ENCODE assay signal across 1 fruit fly cellular context in the genomic region with DNA sequence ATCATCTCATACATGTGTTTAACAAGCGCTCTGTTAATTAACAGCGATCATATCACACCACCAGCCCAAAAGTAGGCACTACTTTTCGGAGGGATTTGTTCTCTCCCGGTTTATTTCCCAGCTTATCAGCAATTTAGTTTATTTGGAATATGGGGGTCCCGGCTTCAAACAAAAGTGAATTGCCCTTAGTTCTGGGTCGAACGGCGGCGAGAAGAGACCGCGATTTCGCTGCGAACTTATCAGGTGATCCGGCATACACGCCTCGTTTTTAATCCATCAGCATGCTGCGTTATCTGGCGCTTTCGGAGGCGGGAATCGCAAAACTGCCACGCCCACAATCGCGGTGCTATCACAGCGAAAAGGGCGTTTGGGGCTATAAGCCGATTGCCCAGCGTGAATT.
TF ChIP-seq lines count a peak whose summit lies in the region.

A gene (plus strand): TSS at position 186 of the 400 bp plus-strand sequence.

TF ChIP-seq in whole organism, embryonic, 481 proteins besides CTCF, POLR2A, EP300 and RAD21 (continued from another document):
- TF ChIP-seq CG17359 (tag; optimal IDR thresholded peaks at IDR 0.05; lab: Kevin White, UChicago) (no peak), CG10267 (tag; optimal IDR thresholded peaks at IDR 0.05; lab: Kevin White, UChicago) (no peak), jing (GFP tag; optimal IDR thresholded peaks at IDR 0.05; lab: Kevin White, UChicago) (no peak), yki (optimal IDR thresholded peaks at IDR 0.05; lab: Kevin White, UChicago) (no peak), Hmr (GFP tag; optimal IDR thresholded peaks at IDR 0.05; lab: Kevin White, UChicago) (peak; percentile 17), H2.0 (GFP tag; IDR thresholded peaks at IDR 0.05; lab: Robert Waterston, UW) (no peak), fd96Cb (tag; optimal IDR thresholded peaks at IDR 0.05; lab: Kevin White, UChicago) (no peak), Gug (GFP tag; IDR thresholded peaks at IDR 0.05; lab: Robert Waterston, UW) (no peak), Hr3 (GFP tag; optimal IDR thresholded peaks at IDR 0.05; lab: Kevin White, UChicago) (no peak), CG11456 (GFP tag; IDR thresholded peaks at IDR 0.05; lab: Robert Waterston, UW) (no peak), CG7928 (GFP tag; optimal IDR thresholded peaks at IDR 0.05; lab: Kevin White, UChicago) (no peak), YL-1 (GFP tag; optimal IDR thresholded peaks at IDR 0.05; lab: Kevin White, UChicago) (no peak), CG12659 (GFP tag; optimal IDR thresholded peaks at IDR 0.05; lab: Kevin White, UChicago) (no peak), CG7839 (tag; optimal IDR thresholded peaks at IDR 0.05; lab: Kevin White, UChicago) (no peak), twi (tag; optimal IDR thresholded peaks at IDR 0.05; lab: Kevin White, UChicago) (no peak), Neu2 (GFP tag; optimal IDR thresholded peaks at IDR 0.05; lab: Kevin White, UChicago; ENCODE audit: borderline replicate concordance) (no peak), mirr (GFP tag; optimal IDR thresholded peaks at IDR 0.05; lab: Kevin White, UChicago) (peak; percentile 96), CG15073 (GFP tag; optimal IDR thresholded peaks at IDR 0.05; lab: Kevin White, UChicago) (no peak), CG15696 (tag; optimal IDR thresholded peaks at IDR 0.05; lab: Kevin White, UChicago) (no peak), CG5245 (GFP tag; optimal IDR thresholded peaks at IDR 0.05; lab: Kevin White, UChicago) (no peak), hb (GFP tag; IDR thresholded peaks at IDR 0.05; lab: Robert Waterston, UW; ENCODE audit: partially characterized antibody) (no peak), CG7271 (tag; optimal IDR thresholded peaks at IDR 0.05; lab: Kevin White, UChicago) (no peak), disco-r (GFP tag; optimal IDR thresholded peaks at IDR 0.05; lab: Kevin White, UChicago) (no peak), sens (GFP tag; lab: Kevin White, UChicago) (peak; percentile 38), CG10543 (GFP tag; optimal IDR thresholded peaks at IDR 0.05; lab: Kevin White, UChicago) (peak; percentile 75), hkb (optimal IDR thresholded peaks at IDR 0.05; lab: Kevin White, UChicago) (no peak), hkb (GFP tag; IDR thresholded peaks at IDR 0.05; lab: Robert Waterston, UW) (peak; percentile 41; the same call in 1 of the 2 replicates), MTF-1 (GFP tag; optimal IDR thresholded peaks at IDR 0.05; lab: Kevin White, UChicago; ENCODE audit: borderline replicate concordance) (no peak), peb (GFP tag; IDR thresholded peaks at IDR 0.05; lab: Robert Waterston, UW) (no peak), Dip3 (GFP tag; optimal IDR thresholded peaks at IDR 0.05; lab: Kevin White, UChicago) (no peak), Meics (GFP tag; optimal IDR thresholded peaks at IDR 0.05; lab: Kevin White, UChicago) (no peak), ac (GFP tag; optimal IDR thresholded peaks at IDR 0.05; lab: Kevin White, UChicago) (no peak), CG34376 (GFP tag; optimal IDR thresholded peaks at IDR 0.05; lab: Kevin White, UChicago) (peak; percentile 93), CG6689 (GFP tag; IDR thresholded peaks at IDR 0.05; lab: Robert Waterston, UW) (no peak), Aef1 (GFP tag; IDR thresholded peaks at IDR 0.05; lab: Robert Waterston, UW) (no peak), CG2875 (GFP tag; optimal IDR thresholded peaks at IDR 0.05; lab: Kevin White, UChicago) (no peak), nmo (GFP tag; optimal IDR thresholded peaks at IDR 0.05; lab: Kevin White, UChicago) (no peak), Scr (GFP tag; IDR thresholded peaks at IDR 0.05; lab: Robert Waterston, UW; ENCODE audit: partially characterized antibody) (no peak), Abd-B (GFP tag; optimal IDR thresholded peaks at IDR 0.05; lab: Kevin White, UChicago) (no peak), mld (GFP tag; IDR thresholded peaks at IDR 0.05; lab: Robert Waterston, UW; ENCODE audit: partially characterized antibody) (no peak), Bgb (GFP tag; IDR thresholded peaks at IDR 0.05; lab: Robert Waterston, UW; ENCODE audit: partially characterized antibody) (no peak), CG6683 (GFP tag; optimal IDR thresholded peaks at IDR 0.05; lab: Kevin White, UChicago) (no peak), CG12219 (GFP tag; optimal IDR thresholded peaks at IDR 0.05; lab: Kevin White, UChicago) (no peak), Ssrp (tag; optimal IDR thresholded peaks at IDR 0.05; lab: Kevin White, UChicago) (no peak), CG12071 (GFP tag; optimal IDR thresholded peaks at IDR 0.05; lab: Kevin White, UChicago) (no peak), CG14860 (GFP tag; IDR thresholded peaks at IDR 0.05; lab: Robert Waterston, UW; ENCODE audit: partially characterized antibody) (no peak), CG13296 (GFP tag; optimal IDR thresholded peaks at IDR 0.05; lab: Kevin White, UChicago) (no peak), CG31388 (GFP tag; optimal IDR thresholded peaks at IDR 0.05; lab: Kevin White, UChicago) (no peak), Doc2 (GFP tag; IDR thresholded peaks at IDR 0.05; lab: Robert Waterston, UW) (no peak), dmrt11E (tag; optimal IDR thresholded peaks at IDR 0.05; lab: Kevin White, UChicago) (no peak), maf-S (GFP tag; optimal IDR thresholded peaks at IDR 0.05; lab: Kevin White, UChicago) (no peak), CG2889 (GFP tag; IDR thresholded peaks at IDR 0.05; lab: Robert Waterston, UW) (no peak), zfh1 (GFP tag; IDR thresholded peaks at IDR 0.05; lab: Robert Waterston, UW) (0 out of 3 replicates have a peak, but pooled peaks have one; percentile 24), CG34224 (GFP tag; IDR thresholded peaks at IDR 0.05; lab: Robert Waterston, UW; ENCODE audit: partially characterized antibody) (no peak), dimm (GFP tag; IDR thresholded peaks at IDR 0.05; lab: Robert Waterston, UW) (no peak), abd-A (tag; optimal IDR thresholded peaks at IDR 0.05; lab: Kevin White, UChicago) (no peak), CG15479 (GFP tag; optimal IDR thresholded peaks at IDR 0.05; lab: Kevin White, UChicago) (no peak), Dad (GFP tag; optimal IDR thresholded peaks at IDR 0.05; lab: Kevin White, UChicago) (no peak), CG17612 (GFP tag; IDR thresholded peaks at IDR 0.05; lab: Robert Waterston, UW) (0 out of 2 replicates have a peak, but pooled peaks have one; percentile 15), CG32772 (GFP tag; IDR thresholded peaks at IDR 0.05; lab: Robert Waterston, UW) (no peak), CG18262 (tag; optimal IDR thresholded peaks at IDR 0.05; lab: Kevin White, UChicago) (no peak), slbo (GFP tag; IDR thresholded peaks at IDR 0.05; lab: Robert Waterston, UW) (no peak), luna (GFP tag; optimal IDR thresholded peaks at IDR 0.05; lab: Kevin White, UChicago) (no peak), HLH4C (GFP tag; IDR thresholded peaks at IDR 0.05; lab: Robert Waterston, UW; ENCODE audit: partially characterized antibody) (0 out of 3 replicates have a peak, but pooled peaks have one; percentile 12), exex (tag; optimal IDR thresholded peaks at IDR 0.05; lab: Kevin White, UChicago) (peak; percentile 69), CG11085 (GFP tag; IDR thresholded peaks at IDR 0.05; lab: Robert Waterston, UW) (no peak), Ada2b (GFP tag; IDR thresholded peaks at IDR 0.05; lab: Robert Waterston, UW) (no peak; the same call in 1 of the 2 replicates), emc (GFP tag; optimal IDR thresholded peaks at IDR 0.05; lab: Kevin White, UChicago) (no peak), wor (GFP tag; IDR thresholded peaks at IDR 0.05; lab: Robert Waterston, UW) (no peak), ara (GFP tag; IDR thresholded peaks at IDR 0.05; lab: Robert Waterston, UW) (no peak), CG1233 (GFP tag; optimal IDR thresholded peaks at IDR 0.05; lab: Kevin White, UChicago) (no peak), org-1 (GFP tag; optimal IDR thresholded peaks at IDR 0.05; lab: Kevin White, UChicago) (no peak), CG31224 (GFP tag; IDR thresholded peaks at IDR 0.05; lab: Robert Waterston, UW) (no peak)
TF ChIP-seq in whole organism, embryonic: peak in this region for 44.
